Fruit fly (Drosophila melanogaster): ENCODE data around the gene Dh44.

Gene Dh44

DNA sequence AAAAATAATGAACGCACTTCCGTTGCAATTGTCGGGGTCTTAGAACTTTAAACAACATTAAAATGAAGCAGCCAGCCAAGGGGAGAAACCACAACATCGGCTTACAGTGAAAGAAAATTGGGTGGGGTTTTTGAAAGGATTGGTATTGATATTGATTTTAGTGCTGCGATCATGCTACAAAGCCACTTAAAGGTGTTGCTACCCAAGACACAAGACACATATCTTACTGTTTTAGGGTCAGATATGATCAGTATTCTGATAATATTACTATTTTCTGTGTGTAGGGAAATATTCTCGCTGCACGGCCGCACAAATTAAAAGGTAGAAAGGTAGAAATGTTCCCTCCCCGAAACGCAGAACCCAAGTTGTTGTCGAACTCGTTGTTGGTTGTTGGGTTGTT is 32.9 kb upstream of the Dh44 start:
- TF ChIP-seq HLH106 (tag; optimal IDR thresholded peaks at IDR 0.05): peak; percentile 6
- peak; percentile 40 for TF ChIP-seq fru (GFP tag; optimal IDR thresholded peaks at IDR 0.05)
- no peak for TF ChIP-seq sage (GFP tag; optimal IDR thresholded peaks at IDR 0.05)
- TF ChIP-seq lola (GFP tag; optimal IDR thresholded peaks at IDR 0.05): no peak
- TF ChIP-seq Mio (GFP tag; optimal IDR thresholded peaks at IDR 0.05): no peak
- TF ChIP-seq tai (GFP tag; optimal IDR thresholded peaks at IDR 0.05): no peak
- TF ChIP-seq CG32264 (GFP tag; optimal IDR thresholded peaks at IDR 0.05): no peak
- no peak for TF ChIP-seq Vsx2 (GFP tag; optimal IDR thresholded peaks at IDR 0.05; ENCODE audit: partially characterized antibody)
- no peak for TF ChIP-seq Hnf4 (GFP tag; optimal IDR thresholded peaks at IDR 0.05)
- no peak for TF ChIP-seq OdsH (GFP tag; optimal IDR thresholded peaks at IDR 0.05)
- no peak for TF ChIP-seq Abd-B (GFP tag; optimal IDR thresholded peaks at IDR 0.05)
- no peak for TF ChIP-seq Jra (GFP tag; optimal IDR thresholded peaks at IDR 0.05)
- TF ChIP-seq Hr83 (GFP tag; optimal IDR thresholded peaks at IDR 0.05; ENCODE audit: poor library complexity, severe bottlenecking): no peak
- TF ChIP-seq psq (GFP tag; optimal IDR thresholded peaks at IDR 0.05): no peak
- no peak for TF ChIP-seq woc (GFP tag; optimal IDR thresholded peaks at IDR 0.05)
- TF ChIP-seq N (GFP tag; optimal IDR thresholded peaks at IDR 0.05): no peak
- no peak for TF ChIP-seq Dif (GFP tag; optimal IDR thresholded peaks at IDR 0.05; ENCODE audit: partially characterized antibody)
- no peak for TF ChIP-seq dsf (GFP tag; optimal IDR thresholded peaks at IDR 0.05; ENCODE audit: borderline replicate concordance)
- no peak for TF ChIP-seq dmrt93B (GFP tag; optimal IDR thresholded peaks at IDR 0.05)
- TF ChIP-seq brk (GFP tag; optimal IDR thresholded peaks at IDR 0.05): no peak
- no peak for TF ChIP-seq sv (GFP tag; optimal IDR thresholded peaks at IDR 0.05)
- TF ChIP-seq Rel (GFP tag; optimal IDR thresholded peaks at IDR 0.05): no peak
- no peak for TF ChIP-seq Rel (tag; optimal IDR thresholded peaks at IDR 0.05)
- TF ChIP-seq dl (GFP tag; optimal IDR thresholded peaks at IDR 0.05; ENCODE audit: insufficient read depth in 1 of 2, partially characterized antibody in 2 of 2): no peak
- peak; percentile 33 for TF ChIP-seq h (GFP tag; optimal IDR thresholded peaks at IDR 0.05)
- no peak for TF ChIP-seq CrebA (GFP tag; optimal IDR thresholded peaks at IDR 0.05; ENCODE audit: borderline replicate concordance)
- TF ChIP-seq foxo (GFP tag; optimal IDR thresholded peaks at IDR 0.05): peak in 1 of 2 experiments; percentile 37
- TF ChIP-seq Sp1 (GFP tag; optimal IDR thresholded peaks at IDR 0.05): no peak
- no peak for TF ChIP-seq pan (optimal IDR thresholded peaks at IDR 0.05)
- no peak for TF ChIP-seq jim (GFP tag; optimal IDR thresholded peaks at IDR 0.05)
- TF ChIP-seq ey (GFP tag; optimal IDR thresholded peaks at IDR 0.05): peak; percentile 23
- TF ChIP-seq Dfd (GFP tag; optimal IDR thresholded peaks at IDR 0.05): no peak
- no peak for TF ChIP-seq CG9705 (GFP tag; optimal IDR thresholded peaks at IDR 0.05)
- no peak for TF ChIP-seq usp (GFP tag; optimal IDR thresholded peaks at IDR 0.05)
- TF ChIP-seq Myc (optimal IDR thresholded peaks at IDR 0.05): no peak
- no peak for TF ChIP-seq GATAd (GFP tag; optimal IDR thresholded peaks at IDR 0.05)
- TF ChIP-seq rgr (GFP tag; optimal IDR thresholded peaks at IDR 0.05): peak; percentile 9
- TF ChIP-seq br (GFP tag; optimal IDR thresholded peaks at IDR 0.05): peak; percentile 21
- TF ChIP-seq Hr78 (GFP tag; optimal IDR thresholded peaks at IDR 0.05): no peak

dm6 chr3R:9606913-9607804 is 30.8 kb upstream of the Dh44 start:
- TF ChIP-seq dmrt93B (GFP tag; optimal IDR thresholded peaks at IDR 0.05) (no peak), Hr78 (GFP tag; optimal IDR thresholded peaks at IDR 0.05) (no peak), Sp1 (GFP tag; optimal IDR thresholded peaks at IDR 0.05) (no peak), Vsx2 (GFP tag; optimal IDR thresholded peaks at IDR 0.05; ENCODE audit: partially characterized antibody) (peak; percentile 66)

All from whole organism, wandering third instar larva.